Worm (Caenorhabditis elegans): ENCODE measurements around the gene D2024.4.

DNA sequence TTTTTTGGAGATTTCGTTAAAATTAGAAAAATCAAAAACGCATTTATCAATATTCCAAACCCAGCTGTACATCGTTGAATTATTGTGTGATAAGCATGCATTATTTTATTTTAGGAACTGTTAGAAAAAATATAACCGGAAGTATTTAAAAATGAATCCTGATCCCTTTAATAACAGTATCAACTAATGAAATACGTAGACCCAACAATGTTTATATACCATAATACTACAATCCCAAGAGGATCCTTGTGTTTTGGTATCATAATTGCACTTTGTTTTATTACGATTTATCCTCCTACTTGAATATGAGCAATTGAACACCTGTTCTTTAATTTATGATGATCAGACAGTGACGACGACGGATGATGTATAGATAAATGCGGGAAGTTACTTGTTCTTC, 44.3 kb upstream of the D2024.4 start, which contains the start of gene str-249:
- TF ChIP-seq unc-62 (GFP tag; optimal IDR thresholded peaks at IDR 0.05) (no peak), ama-1 (optimal IDR thresholded peaks at IDR 0.05) (no peak), fkh-10 (GFP tag; optimal IDR thresholded peaks at IDR 0.05) (no peak), nhr-90 (tag; optimal IDR thresholded peaks at IDR 0.05; ENCODE audit: poor library complexity) (no peak), nhr-12 (tag; optimal IDR thresholded peaks at IDR 0.05) (no peak), nhr-237 (tag; optimal IDR thresholded peaks at IDR 0.05) (no peak), unc-30 (tag; optimal IDR thresholded peaks at IDR 0.05) (no peak), nhr-76 (tag; optimal IDR thresholded peaks at IDR 0.05) (no peak), sup-37 (GFP tag; optimal IDR thresholded peaks at IDR 0.05) (no peak), dpl-1 (GFP tag; optimal IDR thresholded peaks at IDR 0.05) (no peak), snpc-4 (tag; optimal IDR thresholded peaks at IDR 0.05) (no peak), egl-27 (tag; optimal IDR thresholded peaks at IDR 0.05) (no peak)

All from whole organism, L1 larva.